Worm (Caenorhabditis elegans): ENCODE data around the gene lido-8.
A peak's percentile ranks its signal among the peaks of the same experiment; 100 is the strongest.

lido-8 gene

DNA sequence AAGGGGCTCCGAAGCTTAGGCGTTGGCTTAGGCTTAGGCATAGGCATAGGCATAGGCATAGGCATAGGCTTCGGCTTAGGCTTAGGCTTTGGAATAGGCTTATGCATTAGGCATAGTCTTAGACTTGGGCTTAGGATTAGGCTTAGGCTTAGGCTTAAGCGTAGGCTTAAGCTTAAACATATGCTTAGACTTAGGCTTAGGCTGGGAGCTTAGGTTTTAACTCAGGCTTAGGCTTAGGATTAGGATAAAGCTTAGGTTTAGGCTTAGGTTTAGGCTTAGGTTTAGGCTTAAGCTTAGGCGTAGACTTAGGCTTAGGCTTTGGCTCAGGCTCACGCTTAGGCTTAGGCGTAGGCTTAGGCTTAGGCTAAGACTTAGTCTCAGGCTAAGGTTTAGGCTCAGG is 6.7 kb upstream of the lido-8 start:
- no peak for TF ChIP-seq flt-1 (GFP tag; IDR thresholded peaks at IDR 0.05)

- TF ChIP-seq tab-1 (GFP tag; IDR thresholded peaks at IDR 0.05), result no peak
- no peak for TF ChIP-seq ztf-23 (GFP tag; IDR thresholded peaks at IDR 0.05)
- no peak for TF ChIP-seq klf-2 (GFP tag; conservative IDR thresholded peaks at IDR 0.05)
- no peak for TF ChIP-seq flt-1 (GFP tag; IDR thresholded peaks at IDR 0.05)
- TF ChIP-seq cog-1 (tag; optimal IDR thresholded peaks at IDR 0.05), result no peak
- no peak for TF ChIP-seq ztf-29 (GFP tag; IDR thresholded peaks at IDR 0.05)
- TF ChIP-seq med-1 (GFP tag; optimal IDR thresholded peaks at IDR 0.05; ENCODE audit: insufficient read depth), result no peak
- TF ChIP-seq ref-1 (GFP tag; conservative IDR thresholded peaks at IDR 0.05), result no peak
- no peak for TF ChIP-seq T22C8.4 (GFP tag; IDR thresholded peaks at IDR 0.05)
These were observed 5.2 kb upstream of the lido-8 start, which contains the start of gene K08A2.2 for ce11 chrII:2991555-2992083. K08A2.2 (plus strand) TSS chrII:2991605.

DNA sequence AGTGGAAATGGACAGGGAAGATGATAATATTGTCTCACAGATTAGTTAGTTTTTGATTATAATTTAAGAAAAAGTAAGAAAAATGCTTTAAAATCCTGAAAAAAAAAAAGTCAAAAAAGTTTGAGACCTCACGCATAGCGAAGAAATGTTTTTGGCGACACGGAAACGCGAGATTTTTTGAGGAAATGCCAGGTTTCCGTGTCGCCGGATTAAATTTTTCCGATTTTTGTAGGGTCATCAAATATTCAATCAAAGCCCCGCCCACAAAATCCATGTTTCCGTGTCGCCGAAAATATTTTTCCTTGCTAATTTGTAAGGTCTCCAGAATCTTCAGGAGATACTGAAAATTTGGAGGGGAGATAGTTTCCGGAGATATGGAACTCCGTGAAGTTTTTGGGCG is 4.5 kb upstream of the lido-8 start:
- TF ChIP-seq ztf-29 (GFP tag; IDR thresholded peaks at IDR 0.05) (no peak), ref-1 (GFP tag; conservative IDR thresholded peaks at IDR 0.05) (no peak), cog-1 (tag; optimal IDR thresholded peaks at IDR 0.05) (no peak), T22C8.4 (GFP tag; IDR thresholded peaks at IDR 0.05) (no peak), flt-1 (GFP tag; IDR thresholded peaks at IDR 0.05) (no peak), ztf-23 (GFP tag; IDR thresholded peaks at IDR 0.05) (no peak), med-1 (GFP tag; optimal IDR thresholded peaks at IDR 0.05; ENCODE audit: insufficient read depth) (no peak), klf-2 (GFP tag; conservative IDR thresholded peaks at IDR 0.05) (no peak), tab-1 (GFP tag; IDR thresholded peaks at IDR 0.05) (no peak)

DNA sequence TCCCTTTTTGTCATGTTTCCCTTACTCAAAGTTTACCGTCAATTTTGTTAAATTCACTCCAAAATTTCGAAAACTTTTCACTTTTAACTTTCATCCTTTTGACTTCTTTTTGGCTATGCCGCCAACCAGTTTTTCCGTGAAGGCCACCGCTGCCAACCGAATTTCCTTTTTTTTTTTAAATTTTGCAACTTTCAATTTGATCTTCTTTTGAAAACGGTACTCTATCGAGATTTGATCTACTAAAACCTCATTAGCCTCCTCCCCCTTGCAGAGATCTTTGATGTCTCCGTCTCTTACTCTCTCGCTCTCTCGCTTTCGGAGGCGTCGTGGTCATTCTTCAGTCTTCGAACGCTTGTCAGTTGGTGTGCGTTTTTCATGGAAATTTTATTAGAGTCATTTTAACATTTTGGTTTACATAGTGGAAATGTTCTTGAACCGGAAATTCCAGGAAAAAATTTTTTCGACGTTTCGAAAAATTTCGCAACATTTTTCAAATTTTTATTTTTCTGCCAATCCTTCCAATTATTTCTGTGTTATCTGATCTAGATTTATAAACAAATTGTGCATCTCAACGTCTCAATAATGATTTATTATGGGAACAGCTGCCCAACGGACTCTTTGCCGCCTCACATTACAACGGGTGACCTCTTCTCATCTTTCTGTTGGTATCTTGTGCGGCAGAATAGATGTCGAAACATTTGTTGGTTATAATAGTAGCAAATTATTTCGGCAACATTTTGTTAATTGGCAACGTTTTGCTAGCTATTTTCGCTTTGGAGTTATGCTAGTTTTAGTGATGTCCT is 2.0 kb upstream of the lido-8 start:
- TF ChIP-seq ztf-23 (GFP tag; IDR thresholded peaks at IDR 0.05), result no peak
- no peak for TF ChIP-seq med-1 (GFP tag; optimal IDR thresholded peaks at IDR 0.05; ENCODE audit: insufficient read depth)
- TF ChIP-seq tab-1 (GFP tag; IDR thresholded peaks at IDR 0.05), result no peak
- no peak for TF ChIP-seq klf-2 (GFP tag; conservative IDR thresholded peaks at IDR 0.05)
- TF ChIP-seq cog-1 (tag; optimal IDR thresholded peaks at IDR 0.05), result peak; percentile 26
- no peak for TF ChIP-seq T22C8.4 (GFP tag; IDR thresholded peaks at IDR 0.05)
- TF ChIP-seq flt-1 (GFP tag; IDR thresholded peaks at IDR 0.05), result 0 out of 2 replicates have a peak, but pooled peaks have one; percentile 9

ce11 chrII:2997828-2998441 is 1.1 kb downstream of the lido-8 start:
- TF ChIP-seq flt-1 (GFP tag; IDR thresholded peaks at IDR 0.05) (no peak), T22C8.4 (GFP tag; IDR thresholded peaks at IDR 0.05) (no peak), ztf-29 (GFP tag; IDR thresholded peaks at IDR 0.05) (no peak), ztf-23 (GFP tag; IDR thresholded peaks at IDR 0.05) (no peak), cog-1 (tag; optimal IDR thresholded peaks at IDR 0.05) (no peak), ref-1 (GFP tag; conservative IDR thresholded peaks at IDR 0.05) (no peak), med-1 (GFP tag; optimal IDR thresholded peaks at IDR 0.05; ENCODE audit: insufficient read depth) (no peak), klf-2 (GFP tag; conservative IDR thresholded peaks at IDR 0.05) (no peak), tab-1 (GFP tag; IDR thresholded peaks at IDR 0.05) (no peak)

- no peak for TF ChIP-seq klf-2 (GFP tag; conservative IDR thresholded peaks at IDR 0.05)
- no peak for TF ChIP-seq ztf-29 (GFP tag; IDR thresholded peaks at IDR 0.05)
- no peak for TF ChIP-seq cog-1 (tag; optimal IDR thresholded peaks at IDR 0.05)
These were observed 3.9 kb downstream of the lido-8 start, which contains the start of gene lido-9 for ce11 chrII:3000535-3001264. lido-9 (plus strand) TSS chrII:3000768.

DNA sequence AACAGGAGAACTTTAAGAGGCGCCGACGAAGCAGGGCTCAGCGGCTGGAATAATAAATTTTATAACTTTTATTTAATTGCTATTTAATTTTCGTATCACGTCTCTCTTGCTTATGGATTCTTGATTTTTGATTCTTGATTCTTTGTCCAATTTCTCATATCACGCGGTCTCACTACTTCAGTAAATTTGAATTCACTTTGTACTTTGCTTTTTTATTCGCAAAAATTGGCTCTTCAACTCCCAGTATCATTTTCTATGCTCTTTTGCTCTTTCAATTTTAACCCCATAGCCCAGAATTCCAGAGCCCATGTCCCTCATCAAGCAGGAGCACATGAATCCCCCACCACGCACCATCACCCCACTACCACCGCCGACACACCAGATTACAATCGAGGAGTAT is 5.4 kb downstream of the lido-8 start, which contains the start of gene lido-10:
Gene lido-10 (plus strand): TSS at position 301 of the 400 bp plus-strand sequence.
- TF ChIP-seq flt-1 (GFP tag; IDR thresholded peaks at IDR 0.05) (no peak), T22C8.4 (GFP tag; IDR thresholded peaks at IDR 0.05) (no peak), ztf-23 (GFP tag; IDR thresholded peaks at IDR 0.05) (no peak), ref-1 (GFP tag; conservative IDR thresholded peaks at IDR 0.05) (no peak), tab-1 (GFP tag; IDR thresholded peaks at IDR 0.05) (no peak), klf-2 (GFP tag; conservative IDR thresholded peaks at IDR 0.05) (no peak), cog-1 (tag; optimal IDR thresholded peaks at IDR 0.05) (no peak), med-1 (GFP tag; optimal IDR thresholded peaks at IDR 0.05; ENCODE audit: insufficient read depth) (no peak), ztf-29 (GFP tag; IDR thresholded peaks at IDR 0.05) (no peak)

- TF ChIP-seq cog-1 (tag; optimal IDR thresholded peaks at IDR 0.05), result no peak
- TF ChIP-seq tab-1 (GFP tag; IDR thresholded peaks at IDR 0.05), result no peak
- no peak for TF ChIP-seq ztf-29 (GFP tag; IDR thresholded peaks at IDR 0.05)
- TF ChIP-seq T22C8.4 (GFP tag; IDR thresholded peaks at IDR 0.05), result no peak
- TF ChIP-seq klf-2 (GFP tag; conservative IDR thresholded peaks at IDR 0.05), result no peak
- TF ChIP-seq ztf-23 (GFP tag; IDR thresholded peaks at IDR 0.05), result no peak
- TF ChIP-seq med-1 (GFP tag; optimal IDR thresholded peaks at IDR 0.05; ENCODE audit: insufficient read depth), result no peak
- TF ChIP-seq ref-1 (GFP tag; conservative IDR thresholded peaks at IDR 0.05), result no peak
- TF ChIP-seq flt-1 (GFP tag; IDR thresholded peaks at IDR 0.05), result no peak
These were observed 6.8 kb downstream of the lido-8 start, which contains the start of gene lido-11 for ce11 chrII:3003667-3004066. lido-11 (plus strand) TSS chrII:3003967.

DNA sequence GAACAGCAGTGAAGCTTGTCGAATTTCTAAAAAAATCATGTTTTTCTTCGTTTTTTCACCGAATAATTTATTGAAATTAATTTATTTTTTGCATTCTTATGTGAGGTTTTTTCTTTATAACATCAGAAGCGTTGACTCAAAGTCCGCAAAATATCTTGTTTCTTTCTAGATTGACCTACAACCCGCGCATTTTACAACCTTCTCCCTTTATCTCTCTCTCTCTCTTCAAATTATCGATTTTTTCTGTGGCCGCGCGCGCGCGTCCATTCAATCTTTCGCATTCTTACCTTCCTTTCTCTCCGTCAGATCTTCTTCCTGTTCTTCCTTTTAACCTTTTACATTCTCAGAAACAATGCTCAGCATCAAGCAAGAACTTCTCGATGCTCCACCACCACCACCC is 8.7 kb downstream of the lido-8 start, which contains the start of gene lido-12:
Gene lido-12 (plus strand): TSS at position 301 of the 400 bp plus-strand sequence.
- TF ChIP-seq klf-2 (GFP tag; conservative IDR thresholded peaks at IDR 0.05) (no peak), cog-1 (tag; optimal IDR thresholded peaks at IDR 0.05) (no peak), ref-1 (GFP tag; conservative IDR thresholded peaks at IDR 0.05) (no peak), T22C8.4 (GFP tag; IDR thresholded peaks at IDR 0.05) (peak; percentile 57; the same call in 1 of the 2 replicates), flt-1 (GFP tag; IDR thresholded peaks at IDR 0.05) (no peak), ztf-23 (GFP tag; IDR thresholded peaks at IDR 0.05) (no peak), med-1 (GFP tag; optimal IDR thresholded peaks at IDR 0.05; ENCODE audit: insufficient read depth) (no peak)

Data from whole organism, midembryonic.